Fruit fly (Drosophila melanogaster) whole organism, wandering third instar larva: Measurements from ENCODE around the gene Nedd4.

Source experiments
- Abd-B ChIP-seq: fragments of >200 bp; optimal IDR thresholded peaks from 2 replicates; lab custom pipeline; 2017; ENCODE audit warnings: missing biosample characterization, missing genetic modification characterization
- CG32264 ChIP-seq: fragments of 200-800 bp; sonication (Bioruptor generic); optimal IDR thresholded peaks from 2 replicates; lab custom pipeline; 2016; ENCODE audit warnings: missing biosample characterization, missing genetic modification characterization
- CG9705 ChIP-seq: fragments of 200-800 bp; sonication (Bioruptor generic); optimal IDR thresholded peaks from 2 replicates; lab custom pipeline; 2018; ENCODE audit warnings: missing biosample characterization, mild to moderate bottlenecking, missing genetic modification characterization
- Dfd ChIP-seq: fragments of >200 bp; optimal IDR thresholded peaks from 2 replicates; lab custom pipeline; 2017; ENCODE audit warnings: missing biosample characterization, missing genetic modification characterization
- Hnf4 ChIP-seq: fragments of 200-800 bp; sonication (Bioruptor generic); optimal IDR thresholded peaks from 2 replicates; lab custom pipeline; 2016; ENCODE audit warnings: missing biosample characterization, mild to moderate bottlenecking, missing genetic modification characterization
- Hr83 ChIP-seq: fragments of 200-300 bp; sonication (Bioruptor generic); optimal IDR thresholded peaks from 2 replicates; lab custom pipeline; 2016; ENCODE audit warnings: missing biosample characterization, mild to moderate bottlenecking, missing genetic modification characterization, moderate library complexity; ENCODE audit not compliant: poor library complexity, severe bottlenecking
- Jra ChIP-seq: sonication (Bioruptor generic); optimal IDR thresholded peaks from 2 replicates; lab custom pipeline; 2016; ENCODE audit warnings: missing biosample characterization, missing genetic modification characterization
- Mio ChIP-seq: sonication (Bioruptor generic); optimal IDR thresholded peaks from 2 replicates; lab custom pipeline; 2016; ENCODE audit warnings: missing biosample characterization, missing genetic modification characterization
- Myc ChIP-seq: fragments of >200 bp; optimal IDR thresholded peaks from 2 replicates; lab custom pipeline; 2017
- N ChIP-seq: fragments of >200 bp; optimal IDR thresholded peaks from 2 replicates; lab custom pipeline; 2018; ENCODE audit warnings: missing biosample characterization, missing external identifiers, missing genetic modification characterization
- Sp1 ChIP-seq: fragments of 200-800 bp; sonication (Bioruptor generic); optimal IDR thresholded peaks from 3 replicates; lab custom pipeline; 2019; ENCODE audit warnings: missing biosample characterization, mild to moderate bottlenecking, missing genetic modification characterization, moderate library complexity
- Vsx2 ChIP-seq: fragments of 200-300, 225-300 bp; sonication (Bioruptor generic); optimal IDR thresholded peaks from 2 replicates; lab custom pipeline; 2018; ENCODE audit warnings: missing biosample characterization, missing genetic modification characterization; ENCODE audit not compliant: partially characterized antibody
- br ChIP-seq: fragments of 200-800 bp; sonication (Bioruptor generic); optimal IDR thresholded peaks from 2 replicates; lab custom pipeline; 2016; ENCODE audit warnings: missing biosample characterization, missing genetic modification characterization
- brk ChIP-seq: fragments of 200-800 bp; sonication (Bioruptor generic); optimal IDR thresholded peaks from 2 replicates; lab custom pipeline; 2016; ENCODE audit warnings: missing biosample characterization, mild to moderate bottlenecking, missing genetic modification characterization
- dl ChIP-seq, 2 experiments: fragments of 175-275, 200-275 bp in 1 of 2; fragments of 200-275 bp in 1 of 2; sonication (Bioruptor generic); optimal IDR thresholded peaks; lab custom pipeline; 2018; ENCODE audit warnings: mild to moderate bottlenecking in 2 of 2, missing biosample characterization in 2 of 2, missing genetic modification characterization in 2 of 2, moderate library complexity in 2 of 2; ENCODE audit not compliant: partially characterized antibody in 2 of 2, insufficient read depth in 1 of 2
- dmrt93B ChIP-seq: fragments of 200-800 bp; sonication (Bioruptor generic); optimal IDR thresholded peaks from 2 replicates; lab custom pipeline; 2018; ENCODE audit warnings: missing biosample characterization, mild to moderate bottlenecking, missing genetic modification characterization
- dsf ChIP-seq: sonication (Bioruptor generic); optimal IDR thresholded peaks from 2 replicates; lab custom pipeline; 2016; ENCODE audit warnings: missing biosample characterization, missing genetic modification characterization, borderline replicate concordance
- ey ChIP-seq: fragments of 200-800 bp; sonication (Bioruptor generic); optimal IDR thresholded peaks from 2 replicates; lab custom pipeline; 2016; ENCODE audit warnings: missing biosample characterization, missing genetic modification characterization
- foxo ChIP-seq, 2 experiments: fragments of 200-800 bp; sonication (Bioruptor generic); optimal IDR thresholded peaks; 2 replicates in 1 of 2; 3 replicates in 1 of 2; lab custom pipeline; 2016 to 2017; ENCODE audit warnings: missing biosample characterization in 2 of 2, missing genetic modification characterization in 2 of 2
- fru ChIP-seq: fragments of 200-800 bp; sonication (Bioruptor generic); optimal IDR thresholded peaks from 3 replicates; lab custom pipeline; 2016; ENCODE audit warnings: missing biosample characterization, mild to moderate bottlenecking, missing genetic modification characterization
- lola ChIP-seq: fragments of >200 bp; optimal IDR thresholded peaks from 2 replicates; lab custom pipeline; 2017; ENCODE audit warnings: missing biosample characterization, missing genetic modification characterization
- pan ChIP-seq: fragments of >200 bp; optimal IDR thresholded peaks from 2 replicates; lab custom pipeline; 2017
- psq ChIP-seq: fragments of 200-800 bp; sonication (Bioruptor generic); optimal IDR thresholded peaks from 3 replicates; lab custom pipeline; 2017; ENCODE audit warnings: missing biosample characterization, mild to moderate bottlenecking, missing genetic modification characterization, moderate library complexity
- rgr ChIP-seq: fragments of 200-800 bp; sonication (Bioruptor generic); optimal IDR thresholded peaks from 3 replicates; lab custom pipeline; 2016; ENCODE audit warnings: missing biosample characterization, mild to moderate bottlenecking, missing genetic modification characterization
- sage ChIP-seq: fragments of 200-800 bp; sonication (Bioruptor generic); optimal IDR thresholded peaks from 2 replicates; lab custom pipeline; 2016; ENCODE audit warnings: missing biosample characterization, mild to moderate bottlenecking, missing genetic modification characterization
- sv ChIP-seq: fragments of 200-800 bp; sonication (Bioruptor generic); optimal IDR thresholded peaks from 3 replicates; lab custom pipeline; 2016; ENCODE audit warnings: missing biosample characterization, missing genetic modification characterization
- tai ChIP-seq: sonication (Bioruptor generic); optimal IDR thresholded peaks from 2 replicates; lab custom pipeline; 2016; ENCODE audit warnings: missing biosample characterization, missing genetic modification characterization
- woc ChIP-seq: sonication (Bioruptor generic); optimal IDR thresholded peaks from 2 replicates; lab custom pipeline; 2016; ENCODE audit warnings: missing biosample characterization, mild to moderate bottlenecking, missing genetic modification characterization

Nedd4 gene

DNA sequence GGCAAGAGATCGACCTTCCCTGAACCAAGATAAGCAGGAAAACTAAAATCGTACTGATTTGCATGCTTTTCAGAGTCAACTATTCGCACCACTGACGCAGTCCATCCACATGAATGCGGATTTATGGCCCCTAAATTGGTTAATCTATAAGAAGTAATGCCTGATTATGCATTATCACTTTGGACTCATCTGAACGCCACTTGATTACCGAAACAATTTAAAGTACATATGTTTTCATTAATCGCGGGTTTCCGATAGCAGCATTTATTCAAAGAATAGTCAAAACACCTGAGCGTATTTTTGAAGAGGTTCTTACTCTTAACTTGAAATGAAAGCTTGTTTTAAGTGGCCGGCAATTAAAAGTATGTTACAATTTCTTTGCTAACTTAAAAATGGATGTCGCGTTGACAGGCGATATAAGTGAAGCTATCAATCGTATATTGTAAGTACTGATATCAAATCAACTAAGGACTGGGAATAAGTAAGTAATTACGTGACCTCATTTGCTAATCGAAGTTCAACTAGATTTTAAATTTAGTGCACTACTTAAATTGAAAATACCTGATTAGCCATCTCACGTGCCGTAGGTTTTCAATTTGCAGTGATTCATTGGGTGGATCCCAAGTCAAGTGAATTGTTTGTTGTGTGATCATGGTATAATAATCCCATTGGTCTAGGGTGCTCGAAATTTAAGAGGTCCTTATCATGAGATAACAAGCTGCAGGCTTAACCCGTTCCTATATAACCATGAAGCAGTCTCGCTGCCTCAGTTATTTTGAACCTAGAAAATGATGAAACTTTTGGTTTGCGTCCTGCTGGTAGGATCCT, 19.4 kb downstream of the Nedd4 start, which contains the start of the genes Jon74E and CG7542:
Gene Jon74E, minus strand, starts transcription at position 79 of the 828 bp plus-strand sequence.
Gene CG7542, plus strand, starts transcription at position 778 of the 828 bp plus-strand sequence.
- TF ChIP-seq sage = no peak
- no peak for TF ChIP-seq ey (GFP tag; lab: Kevin White, UChicago)
- TF ChIP-seq Dfd (GFP tag; lab: Kevin White, UChicago) = no peak
- no peak for TF ChIP-seq Abd-B (GFP tag; lab: Kevin White, UChicago)
- TF ChIP-seq Jra (GFP tag; lab: Kevin White, UChicago) = no peak
- no peak for TF ChIP-seq rgr (GFP tag; lab: Kevin White, UChicago)
- no peak for TF ChIP-seq Hr83 (GFP tag; lab: Kevin White, UChicago)
- no peak for TF ChIP-seq CG32264 (GFP tag; lab: Kevin White, UChicago)
- no peak for TF ChIP-seq Sp1 (GFP tag; lab: Kevin White, UChicago)

DNA sequence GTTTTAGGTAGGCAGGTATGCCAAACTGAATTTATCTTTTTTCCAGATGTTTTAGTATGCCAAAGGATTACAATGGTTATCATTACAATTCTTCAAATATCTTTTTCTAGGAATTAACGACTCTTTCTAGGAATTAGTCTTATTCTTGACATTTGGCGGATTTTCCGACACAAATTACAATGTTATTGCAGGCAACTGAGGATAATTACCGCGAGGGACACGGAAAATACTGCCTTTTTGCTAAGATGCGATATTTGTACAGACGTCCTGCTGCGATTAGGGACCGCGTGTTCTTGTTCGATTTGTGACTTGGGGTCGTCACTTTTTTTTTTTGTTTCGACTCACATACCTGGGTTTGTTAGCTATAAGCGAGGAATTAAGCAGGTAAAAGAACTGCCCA, 25.9 kb downstream of the Nedd4 start:
- no peak for TF ChIP-seq dl (GFP tag; optimal IDR thresholded peaks at IDR 0.05; lab: Kevin White, UChicago; ENCODE audit: insufficient read depth in 1 of 2, partially characterized antibody in 2 of 2)
- no peak for TF ChIP-seq dsf
- TF ChIP-seq tai = no peak
- no peak for TF ChIP-seq Hr83 (GFP tag; lab: Kevin White, UChicago)
- TF ChIP-seq pan (lab: Kevin White, UChicago) = no peak
- TF ChIP-seq Jra (GFP tag; lab: Kevin White, UChicago) = no peak
- no peak for TF ChIP-seq sage
- no peak for TF ChIP-seq CG9705
- TF ChIP-seq Mio (GFP tag; lab: Kevin White, UChicago) = no peak
- no peak for TF ChIP-seq sv (GFP tag; lab: Kevin White, UChicago)
- TF ChIP-seq fru = no peak
- no peak for TF ChIP-seq ey (GFP tag; lab: Kevin White, UChicago)

DNA sequence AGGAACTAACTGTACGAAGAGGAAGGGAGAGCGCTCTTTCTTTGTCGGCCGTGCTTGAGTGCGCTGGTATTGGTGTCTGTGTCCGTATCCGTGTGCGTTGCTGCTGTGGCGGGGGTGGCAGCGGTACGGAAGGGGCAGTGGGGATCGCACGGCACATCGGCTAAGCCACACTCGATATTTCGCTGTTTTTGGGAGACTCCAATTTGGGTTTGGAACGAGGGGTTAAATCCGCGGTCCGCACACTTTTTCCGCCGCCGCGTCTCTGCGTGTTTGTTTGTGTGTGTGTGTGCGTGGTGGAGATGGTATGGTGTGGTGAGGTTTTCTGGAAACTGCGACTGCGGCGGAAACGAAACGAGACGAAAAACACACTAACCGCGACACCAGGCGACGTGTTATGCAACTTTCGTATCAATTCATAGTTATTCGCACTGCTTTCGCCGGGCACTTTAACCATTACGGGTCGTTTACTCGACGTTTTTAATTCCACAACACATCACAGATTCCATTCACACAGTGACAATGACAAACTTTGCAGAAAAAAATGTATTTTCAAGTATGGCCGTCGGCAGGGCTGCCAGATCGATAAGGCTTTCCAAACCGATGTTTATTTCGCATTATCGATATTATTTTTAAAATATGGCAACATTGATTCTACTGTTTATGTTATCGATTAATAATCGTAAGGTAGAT, 27.5 kb downstream of the Nedd4 start, which contains the start of gene CycT:
Gene CycT, minus strand, starts transcription at position 574 of the 690 bp plus-strand sequence.
- TF ChIP-seq rgr (GFP tag; lab: Kevin White, UChicago) (peak; percentile 46), dmrt93B (no peak), Jra (GFP tag; lab: Kevin White, UChicago) (peak; percentile 47), Sp1 (GFP tag; lab: Kevin White, UChicago) (peak; percentile 68), Vsx2 (no peak), Hnf4 (GFP tag; lab: Kevin White, UChicago) (peak; percentile 51), dsf (peak; percentile 14), psq (GFP tag; lab: Kevin White, UChicago) (peak; percentile 30), N (GFP tag; lab: Kevin White, UChicago) (peak; percentile 43), lola (GFP tag; lab: Kevin White, UChicago) (no peak), Myc (lab: Kevin White, UChicago) (peak; percentile 62), br (GFP tag; lab: Kevin White, UChicago) (peak; percentile 24), foxo (GFP tag; optimal IDR thresholded peaks at IDR 0.05; lab: Kevin White, UChicago) (peak in 1 of 2 experiments; percentile 43)

DNA sequence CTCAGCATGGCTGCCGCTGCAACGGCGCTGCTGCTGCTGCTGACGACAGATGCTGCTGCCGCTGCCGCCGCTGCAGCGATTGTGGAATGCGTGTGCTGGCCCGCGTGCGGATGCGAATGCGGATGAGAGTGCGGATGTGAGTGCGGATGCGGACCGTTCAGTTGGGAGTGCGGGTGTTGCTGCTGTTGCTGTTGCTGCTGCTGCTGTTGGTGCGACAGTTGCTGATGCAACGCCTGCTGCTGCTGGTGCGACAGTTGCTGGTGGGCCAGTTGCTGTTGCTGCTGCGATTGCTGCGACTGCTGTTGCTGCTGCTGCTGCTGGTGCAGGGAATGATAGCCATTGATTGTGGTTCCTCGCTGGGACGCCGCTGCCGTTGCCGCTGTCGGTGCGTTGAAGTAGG, 32.4 kb downstream of the Nedd4 start:
- peak; percentile 95 for TF ChIP-seq Dfd (GFP tag; lab: Kevin White, UChicago)
- no peak for TF ChIP-seq Mio (GFP tag; lab: Kevin White, UChicago)
- TF ChIP-seq, all 38 proteins: peak for 1

DNA sequence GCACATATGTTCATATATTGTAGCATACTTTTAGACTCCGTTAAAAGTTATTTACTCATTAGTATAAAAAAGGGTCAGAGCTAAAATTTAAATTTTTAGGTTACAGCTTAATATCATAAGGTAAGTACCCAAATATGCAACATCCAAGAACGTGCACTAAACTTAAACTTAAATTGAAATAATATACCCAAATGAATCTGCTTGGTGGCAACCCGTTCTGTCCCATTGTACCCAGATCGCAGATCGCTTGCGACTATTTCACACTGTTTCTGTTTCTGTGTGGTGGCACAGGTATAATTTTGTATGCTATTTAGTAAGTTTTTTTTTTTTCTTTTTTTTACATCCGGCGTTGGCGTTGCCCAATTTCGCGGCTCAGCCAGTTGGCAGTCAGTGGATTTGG, 33.3 kb downstream of the Nedd4 start:
- TF ChIP-seq brk (GFP tag; lab: Kevin White, UChicago) (peak; percentile 14), Sp1 (GFP tag; lab: Kevin White, UChicago) (no peak), woc (GFP tag; lab: Kevin White, UChicago) (peak; percentile 40)
